Fruit fly (Drosophila melanogaster) whole organism, embryonic: Measurements from ENCODE around the gene sxe2.

ENCODE experiments used
- Adf1 ChIP-seq: fragments of 200-800 bp; sonication (Bioruptor generic); IDR thresholded peaks from 2 replicates; pipeline ENCODE4 v1.3.6; 2022; ENCODE audit warnings: missing biosample characterization, missing genetic modification characterization
- Antp ChIP-seq: fragments of 200-800 bp; sonication (Bioruptor generic); optimal IDR thresholded peaks from 3 replicates; lab custom pipeline; 2016; ENCODE audit warnings: missing biosample characterization, missing genetic modification characterization
- Asciz ChIP-seq: fragments of 200-800 bp; sonication (Bioruptor generic); optimal IDR thresholded peaks from 2 replicates; lab custom pipeline; 2017; ENCODE audit warnings: missing biosample characterization, mild to moderate bottlenecking, missing genetic modification characterization, missing genetic modification reagents
- B-H2 ChIP-seq: fragments of 200-800 bp; sonication (Bioruptor generic); optimal IDR thresholded peaks from 2 replicates; lab custom pipeline; 2018; ENCODE audit warnings: missing biosample characterization, mild to moderate bottlenecking, missing genetic modification characterization
- CG10431 ChIP-seq: fragments of 200-800 bp; sonication (Bioruptor generic); optimal IDR thresholded peaks from 3 replicates; lab custom pipeline; 2018; ENCODE audit warnings: missing biosample characterization, mild to moderate bottlenecking, missing genetic modification characterization
- CG11247 ChIP-seq: fragments of 200-800 bp; sonication (Bioruptor generic); IDR thresholded peaks from 2 replicates; pipeline ENCODE4 v1.3.6; 2022; ENCODE audit warnings: missing biosample characterization, missing genetic modification characterization
- CG16815 ChIP-seq: fragments of 200-800 bp; sonication (Bioruptor generic); optimal IDR thresholded peaks from 3 replicates; lab custom pipeline; 2017; ENCODE audit warnings: missing biosample characterization, mild to moderate bottlenecking, missing genetic modification characterization
- CG17359 ChIP-seq: fragments of 200-800 bp; sonication (Bioruptor generic); optimal IDR thresholded peaks from 3 replicates; lab custom pipeline; 2018; ENCODE audit warnings: missing biosample characterization, mild to moderate bottlenecking, missing genetic modification characterization, moderate library complexity
- CG33213 ChIP-seq: fragments of 200-800 bp; sonication (Bioruptor generic); optimal IDR thresholded peaks from 3 replicates; lab custom pipeline; 2016; ENCODE audit warnings: missing biosample characterization, missing genetic modification characterization
- CG4617 ChIP-seq: fragments of 200-800 bp; sonication (Bioruptor generic); optimal IDR thresholded peaks from 3 replicates; lab custom pipeline; 2016; ENCODE audit warnings: missing biosample characterization, missing genetic modification characterization, borderline replicate concordance
- CG6854 ChIP-seq: fragments of 200-800 bp; sonication (Bioruptor generic); optimal IDR thresholded peaks from 3 replicates; lab custom pipeline; 2017; ENCODE audit warnings: missing biosample characterization, mild to moderate bottlenecking, missing genetic modification characterization
- CG7556 ChIP-seq: fragments of 200-800 bp; sonication (Bioruptor generic); optimal IDR thresholded peaks from 2 replicates; lab custom pipeline; 2017; ENCODE audit warnings: missing biosample characterization, mild to moderate bottlenecking, missing genetic modification characterization
- CG9817 ChIP-seq: fragments of 200-800 bp; sonication (Bioruptor generic); optimal IDR thresholded peaks from 2 replicates; lab custom pipeline; 2018; ENCODE audit warnings: missing biosample characterization, mild to moderate bottlenecking, missing genetic modification characterization, moderate library complexity
- CG9932 ChIP-seq: fragments of 200-800 bp; sonication (Bioruptor generic); IDR thresholded peaks from 2 replicates; pipeline ENCODE4 v1.3.6; 2022; ENCODE audit warnings: missing biosample characterization, missing genetic modification characterization
- Elba2 ChIP-seq: fragments of 200-800 bp; sonication (Bioruptor generic); optimal IDR thresholded peaks from 3 replicates; lab custom pipeline; 2016; ENCODE audit warnings: missing biosample characterization, missing genetic modification characterization
- Hand ChIP-seq: fragments of 200-800 bp; sonication (Bioruptor generic); optimal IDR thresholded peaks from 2 replicates; lab custom pipeline; 2017; ENCODE audit warnings: mild to moderate bottlenecking, missing biosample characterization, missing genetic modification reagents, missing genetic modification characterization
- Mes4 ChIP-seq: fragments of 200-800 bp; sonication (Bioruptor generic); optimal IDR thresholded peaks from 2 replicates; lab custom pipeline; 2016; ENCODE audit warnings: missing biosample characterization, missing genetic modification characterization
- Mrtf ChIP-seq: fragments of 200-800 bp; sonication (Bioruptor generic); IDR thresholded peaks from 3 replicates; pipeline ENCODE4 v1.3.6; 2022; ENCODE audit warnings: missing biosample characterization, missing genetic modification characterization
- Opbp ChIP-seq: fragments of 200-800 bp; sonication (Bioruptor generic); IDR thresholded peaks from 3 replicates; pipeline ENCODE4 v1.3.6; 2022; ENCODE audit warnings: missing biosample characterization, missing genetic modification characterization; ENCODE audit not compliant: partially characterized antibody
- Ravus ChIP-seq: fragments of 200-800 bp; sonication (Bioruptor generic); IDR thresholded peaks from 2 replicates; pipeline ENCODE4 v1.3.6; 2022; ENCODE audit warnings: missing biosample characterization, missing genetic modification characterization
- Rx ChIP-seq: fragments of 200-800 bp; sonication (Bioruptor generic); IDR thresholded peaks from 2 replicates; pipeline ENCODE4 v1.3.6; 2022; ENCODE audit warnings: missing biosample characterization, missing genetic modification characterization
- Sry-β ChIP-seq: fragments of 200-800 bp; sonication (Bioruptor generic); optimal IDR thresholded peaks from 2 replicates; lab custom pipeline; 2018; ENCODE audit warnings: missing biosample characterization, mild to moderate bottlenecking, missing genetic modification characterization, moderate library complexity
- btn ChIP-seq: fragments of 200-800 bp; sonication (Bioruptor generic); optimal IDR thresholded peaks from 2 replicates; lab custom pipeline; 2016; ENCODE audit warnings: missing biosample characterization, missing genetic modification characterization
- chif ChIP-seq, 2 experiments: fragments of 200-800 bp; sonication (Bioruptor generic); optimal IDR thresholded peaks; 3 replicates each; lab custom pipeline; 2016; ENCODE audit warnings: missing biosample characterization in 2 of 2, missing genetic modification characterization in 2 of 2
- chn ChIP-seq: fragments of 200-800 bp; sonication (Bioruptor generic); optimal IDR thresholded peaks from 2 replicates; lab custom pipeline; 2016; ENCODE audit warnings: missing biosample characterization, missing genetic modification characterization
- cwo ChIP-seq: fragments of 200-800 bp; sonication (Bioruptor generic); optimal IDR thresholded peaks from 3 replicates; lab custom pipeline; 2017; ENCODE audit warnings: missing biosample characterization, missing genetic modification characterization, mild to moderate bottlenecking, moderate library complexity, missing genetic modification reagents
- dimm ChIP-seq: fragments of 200-800 bp; sonication (Bioruptor generic); IDR thresholded peaks from 2 replicates; pipeline ENCODE4 v1.3.6; 2022; ENCODE audit warnings: missing biosample characterization, missing genetic modification characterization
- dpn ChIP-seq, 2 experiments: fragments of 200-800 bp; sonication (Bioruptor generic); optimal IDR thresholded peaks; 3 replicates each; lab custom pipeline; 2016; ENCODE audit warnings: missing biosample characterization in 2 of 2, missing genetic modification characterization in 2 of 2
- dysf ChIP-seq: fragments of 200-800 bp; sonication (Bioruptor generic); IDR thresholded peaks from 3 replicates; pipeline ENCODE4 v1.3.6; 2022; ENCODE audit warnings: missing biosample characterization, missing genetic modification characterization
- fd64A ChIP-seq: fragments of 200-800 bp; sonication (Bioruptor generic); optimal IDR thresholded peaks from 3 replicates; lab custom pipeline; 2018; ENCODE audit warnings: missing biosample characterization, mild to moderate bottlenecking, missing genetic modification characterization
- fu2 ChIP-seq: fragments of 200-800 bp; sonication (Bioruptor generic); optimal IDR thresholded peaks from 2 replicates; lab custom pipeline; 2016; ENCODE audit warnings: missing biosample characterization, missing genetic modification characterization
- gcm2 ChIP-seq: fragments of 200-800 bp; sonication (Bioruptor generic); optimal IDR thresholded peaks from 2 replicates; lab custom pipeline; 2016; ENCODE audit warnings: missing biosample characterization, missing genetic modification characterization
- grn ChIP-seq: fragments of 200-800 bp; sonication (Bioruptor generic); optimal IDR thresholded peaks from 3 replicates; lab custom pipeline; 2017; ENCODE audit warnings: missing biosample characterization, missing genetic modification characterization
- h ChIP-seq: fragments of >200 bp; optimal IDR thresholded peaks from 2 replicates; lab custom pipeline; 2017
- ham ChIP-seq: fragments of 200-800 bp; sonication (Bioruptor generic); IDR thresholded peaks from 2 replicates; pipeline ENCODE4 v1.3.6; 2022; ENCODE audit warnings: missing biosample characterization, missing genetic modification characterization
- jumu ChIP-seq: fragments of 200-800 bp; sonication (Bioruptor generic); optimal IDR thresholded peaks from 3 replicates; lab custom pipeline; 2016; ENCODE audit warnings: missing biosample characterization, missing genetic modification characterization
- lab ChIP-seq: fragments of 200-800 bp; sonication (Bioruptor generic); optimal IDR thresholded peaks from 3 replicates; lab custom pipeline; 2017; ENCODE audit warnings: missing biosample characterization, missing genetic modification characterization, mild to moderate bottlenecking, moderate library complexity, missing genetic modification reagents
- lmd ChIP-seq: fragments of 200-800 bp; sonication (Bioruptor generic); IDR thresholded peaks from 2 replicates; pipeline ENCODE4 v1.3.6; 2022; ENCODE audit warnings: missing biosample characterization, missing genetic modification characterization
- mld ChIP-seq: fragments of 200-800 bp; sonication (Bioruptor generic); IDR thresholded peaks from 3 replicates; pipeline ENCODE4 v1.3.6; 2022; ENCODE audit warnings: missing biosample characterization, missing genetic modification characterization; ENCODE audit not compliant: partially characterized antibody
- nau ChIP-seq: fragments of 200-800 bp; sonication (Bioruptor generic); optimal IDR thresholded peaks from 3 replicates; lab custom pipeline; 2017; ENCODE audit warnings: missing biosample characterization, mild to moderate bottlenecking, missing genetic modification characterization, missing genetic modification reagents
- nmo ChIP-seq: fragments of 200-800 bp; sonication (Bioruptor generic); optimal IDR thresholded peaks from 2 replicates; lab custom pipeline; 2018; ENCODE audit warnings: missing biosample characterization, mild to moderate bottlenecking, missing genetic modification characterization, moderate library complexity
- prd ChIP-seq, 3 experiments: fragments of >200 bp in 2 of 3; fragments of 200-800 bp in 1 of 3; sonication (Bioruptor generic) in 1 of 3; optimal IDR thresholded peaks in 2 of 3; IDR thresholded peaks in 1 of 3; 2 replicates in 2 of 3; 3 replicates in 1 of 3; pipeline versions ENCODE4 v1.3.6 to Lab custom; 2017 to 2022; ENCODE audit warnings: missing biosample characterization in 1 of 3, missing genetic modification characterization in 1 of 3
- seq ChIP-seq: fragments of 200-800 bp; sonication (Bioruptor generic); IDR thresholded peaks from 2 replicates; pipeline ENCODE4 v1.3.6; 2022; ENCODE audit warnings: missing biosample characterization, missing genetic modification characterization
- tap ChIP-seq: fragments of 200-800 bp; optimal IDR thresholded peaks from 3 replicates; lab custom pipeline; 2019; ENCODE audit warnings: missing biosample characterization, mild to moderate bottlenecking, missing genetic modification characterization, moderate library complexity
- tll ChIP-seq, 2 experiments: fragments of 200-800 bp in 1 of 2; fragments of >200 bp in 1 of 2; sonication (Bioruptor generic) in 1 of 2; optimal IDR thresholded peaks; 2 replicates each; lab custom pipeline; 2017 to 2019; ENCODE audit warnings: missing biosample characterization in 2 of 2, missing genetic modification characterization in 2 of 2, mild to moderate bottlenecking in 1 of 2, moderate library complexity in 1 of 2
- tx ChIP-seq: fragments of 200-800 bp; sonication (Bioruptor generic); optimal IDR thresholded peaks from 2 replicates; lab custom pipeline; 2016; ENCODE audit warnings: missing biosample characterization, missing genetic modification characterization
- z ChIP-seq: fragments of 200-800 bp; sonication (Bioruptor generic); IDR thresholded peaks from 3 replicates; pipeline ENCODE4 v1.3.6; 2022; ENCODE audit warnings: missing biosample characterization, missing genetic modification characterization
- zen2 ChIP-seq: fragments of 200-800 bp; sonication (Bioruptor generic); IDR thresholded peaks from 3 replicates; pipeline ENCODE4 v1.3.6; 2022; ENCODE audit warnings: missing biosample characterization, missing genetic modification characterization; ENCODE audit not compliant: partially characterized antibody
- zfh1 ChIP-seq: fragments of 200-800 bp; sonication (Bioruptor generic); IDR thresholded peaks from 3 replicates; pipeline ENCODE4 v1.3.6; 2022; ENCODE audit warnings: missing biosample characterization, missing genetic modification characterization

The sxe2 gene

DNA sequence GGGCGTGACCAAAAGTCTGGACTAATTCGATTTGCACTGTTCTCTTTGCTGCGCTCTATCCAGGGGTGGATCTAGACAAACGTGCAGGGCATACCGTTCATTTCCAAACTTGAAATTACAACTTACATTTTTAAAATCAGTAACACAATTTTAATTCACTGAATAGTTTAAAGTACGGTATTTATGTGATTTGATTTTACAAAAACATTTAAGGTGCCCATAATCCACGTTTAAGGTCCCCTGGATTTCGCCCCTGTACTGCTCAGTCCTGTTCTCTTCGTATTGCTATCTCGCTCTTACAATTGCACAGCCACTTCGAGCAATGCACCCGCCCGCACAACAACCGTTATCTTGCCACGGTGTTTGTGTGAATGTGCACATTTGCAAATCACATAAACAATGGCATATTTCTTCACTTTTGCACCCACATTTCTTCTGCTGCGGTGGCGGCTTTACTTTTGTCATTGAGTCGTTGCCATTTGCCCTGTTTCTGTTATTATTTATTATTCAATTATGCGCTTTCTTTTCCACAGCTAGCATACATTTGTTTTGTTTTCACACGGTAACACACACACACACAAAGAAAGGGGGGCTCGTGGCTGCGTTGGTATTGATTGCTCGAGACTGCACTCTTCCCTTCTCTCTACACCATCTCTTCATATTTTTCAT lies 14.1 kb downstream of the sxe2 start (continued):
- TF ChIP-seq CG6854 (peak; percentile 32), btn (peak; percentile 79), nau (GFP tag; lab: Kevin White, UChicago) (no peak), prd (optimal IDR thresholded peaks at IDR 0.05; lab: Kevin White, UChicago) (no peak), prd (GFP tag; IDR thresholded peaks at IDR 0.05; lab: Robert Waterston, UW) (peak; percentile 96), CG33213 (GFP tag; lab: Kevin White, UChicago) (peak; percentile 55), Rx (no peak), Mes4 (GFP tag; lab: Kevin White, UChicago) (peak; percentile 53), Asciz (GFP tag; lab: Kevin White, UChicago) (peak; percentile 53), lmd (GFP tag; lab: Robert Waterston, UW) (peak; percentile 83), tll (GFP tag; optimal IDR thresholded peaks at IDR 0.05; lab: Kevin White, UChicago) (peak in 1 of 2 experiments; percentile 34), fu2 (peak; percentile 13), z (no peak; the same call in 2 of the 3 replicates), grn (GFP tag; lab: Kevin White, UChicago) (peak; percentile 5), Hand (no peak), zfh1 (GFP tag; lab: Robert Waterston, UW) (peak; percentile 90), Opbp (GFP tag; lab: Robert Waterston, UW) (peak; percentile 62; the same call in 2 of the 3 replicates), seq (GFP tag; lab: Robert Waterston, UW) (peak; percentile 47; the same call in 1 of the 2 replicates), Antp (peak; percentile 78), CG10431 (GFP tag; lab: Kevin White, UChicago) (no peak), dimm (peak; percentile 56), CG9932 (GFP tag; lab: Robert Waterston, UW) (0 out of 2 replicates have a peak, but pooled peaks have one; percentile 24), chif (GFP tag; optimal IDR thresholded peaks at IDR 0.05; lab: Kevin White, UChicago) (peak; percentile 73 to 88), dysf (GFP tag; lab: Robert Waterston, UW) (peak; percentile 76), mld (GFP tag; lab: Robert Waterston, UW) (no peak), Adf1 (GFP tag; lab: Robert Waterston, UW) (no peak), jumu (peak; percentile 72), Mrtf (peak; percentile 59; the same call in 2 of the 3 replicates), Ravus (no peak; the same call in 1 of the 2 replicates), CG17359 (peak; percentile 85), B-H2 (no peak), CG9817 (peak; percentile 48), ham (GFP tag; lab: Robert Waterston, UW) (no peak), dpn (GFP tag; optimal IDR thresholded peaks at IDR 0.05; lab: Kevin White, UChicago) (peak; percentile 75 to 76), h (lab: Kevin White, UChicago) (no peak), zen2 (no peak), cwo (GFP tag; lab: Kevin White, UChicago) (peak; percentile 10), Sry-β (peak; percentile 16), Elba2 (GFP tag; lab: Kevin White, UChicago) (no peak), nmo (GFP tag; lab: Kevin White, UChicago) (peak; percentile 89), tap (tag; lab: Kevin White, UChicago) (peak; percentile 70), CG16815 (peak; percentile 80), lab (GFP tag; lab: Kevin White, UChicago) (peak; percentile 73), chn (GFP tag; lab: Kevin White, UChicago) (peak; percentile 76), CG11247 (GFP tag; lab: Robert Waterston, UW) (peak; percentile 65), CG4617 (GFP tag; lab: Kevin White, UChicago) (peak; percentile 28), fd64A (peak; percentile 50), gcm2 (no peak), CG7556 (GFP tag; lab: Kevin White, UChicago) (peak; percentile 53), tx (GFP tag; lab: Kevin White, UChicago) (peak; percentile 42)
